Fruit fly (Drosophila melanogaster) whole organism, adult: Measurements from ENCODE around the gene Or88a.

ENCODE experiments used
- CG11617 ChIP-seq: fragments of 200-800 bp; sonication (Bioruptor generic); optimal IDR thresholded peaks from 2 replicates; lab custom pipeline; 2017; ENCODE audit warnings: mild to moderate bottlenecking, missing biosample characterization, missing genetic modification reagents, missing genetic modification characterization
- CG12768 ChIP-seq: fragments of 200-800 bp; sonication (Bioruptor generic); optimal IDR thresholded peaks from 2 replicates; lab custom pipeline; 2017; ENCODE audit warnings: missing biosample characterization, missing genetic modification characterization, mild to moderate bottlenecking, moderate library complexity, missing genetic modification reagents
- CG7045 ChIP-seq: fragments of 200-800 bp; sonication (Bioruptor generic); optimal IDR thresholded peaks from 2 replicates; lab custom pipeline; 2017; ENCODE audit warnings: missing biosample characterization, mild to moderate bottlenecking, missing genetic modification characterization
- CG7101 ChIP-seq: fragments of 200-800 bp; sonication (Bioruptor generic); optimal IDR thresholded peaks from 2 replicates; lab custom pipeline; 2018; ENCODE audit warnings: missing biosample characterization, mild to moderate bottlenecking, missing genetic modification characterization, moderate library complexity
- Clk ChIP-seq: fragments of 200-800 bp; sonication (Bioruptor generic); optimal IDR thresholded peaks from 2 replicates; lab custom pipeline; 2017; ENCODE audit warnings: missing biosample characterization, missing genetic modification characterization
- Crg-1 ChIP-seq: fragments of 200-800 bp; sonication (Bioruptor generic); optimal IDR thresholded peaks from 2 replicates; lab custom pipeline; 2016; ENCODE audit warnings: missing biosample characterization, missing genetic modification characterization
- cic ChIP-seq: fragments of 200-800 bp; sonication (Bioruptor generic); optimal IDR thresholded peaks from 2 replicates; lab custom pipeline; 2017; ENCODE audit warnings: missing biosample characterization, mild to moderate bottlenecking, missing genetic modification characterization, moderate library complexity
- ovo ChIP-seq: fragments of 200-800 bp; sonication (Bioruptor generic); optimal IDR thresholded peaks from 2 replicates; lab custom pipeline; 2016; ENCODE audit warnings: missing biosample characterization, missing genetic modification characterization
- pad ChIP-seq: fragments of 200-800 bp; sonication (Bioruptor generic); optimal IDR thresholded peaks from 3 replicates; lab custom pipeline; 2017; ENCODE audit warnings: missing biosample characterization, missing genetic modification characterization, mild to moderate bottlenecking, moderate library complexity, missing genetic modification reagents
- toe ChIP-seq: fragments of 200-800 bp; sonication (Bioruptor generic); optimal IDR thresholded peaks from 2 replicates; lab custom pipeline; 2016; ENCODE audit warnings: missing biosample characterization, missing genetic modification characterization

- TF ChIP-seq CG11617 (no peak), Clk (GFP tag; lab: Kevin White, UChicago) (no peak), cic (GFP tag; lab: Kevin White, UChicago) (no peak), CG7045 (GFP tag; lab: Kevin White, UChicago) (no peak), toe (no peak), ovo (no peak), pad (no peak), CG12768 (GFP tag; lab: Kevin White, UChicago) (no peak), Crg-1 (GFP tag; lab: Kevin White, UChicago) (no peak), CG7101 (tag; lab: Kevin White, UChicago) (no peak)
Observed at dm6 chr3R:14061049-14061987, 47.9 kb upstream of the Or88a start.
